Worm (Caenorhabditis elegans) whole organism, young adult: ENCODE data around the gene pqn-82.

Source experiments
- B0019.2 ChIP-seq: fragments of 200-800 bp; sonication (Bioruptor generic); conservative IDR thresholded peaks from 2 replicates; pipeline ENCODE4 v1.3.6; 2022; ENCODE audit warnings: missing genetic modification reagents, missing genetic modification characterization, missing compliant biosample characterization
- B0261.1 ChIP-seq: sonication (generic microtip); optimal IDR thresholded peaks from 2 replicates; lab custom pipeline; 2016; ENCODE audit warnings: mild to moderate bottlenecking, missing genetic modification characterization, moderate library complexity, missing compliant biosample characterization
- B0336.3 ChIP-seq: fragments of 200-800 bp; sonication (Bioruptor generic); IDR thresholded peaks from 2 replicates; pipeline ENCODE4 v1.3.6; 2022; ENCODE audit warnings: missing genetic modification characterization, missing compliant biosample characterization
- C17E4.6 ChIP-seq: fragments of 200-800 bp; sonication (Bioruptor generic); IDR thresholded peaks from 2 replicates; pipeline ENCODE4 v1.3.6; 2022; ENCODE audit warnings: missing genetic modification reagents, missing genetic modification characterization, missing compliant biosample characterization
- F22D6.2 ChIP-seq: sonication (generic microtip); optimal IDR thresholded peaks from 2 replicates; lab custom pipeline; 2016; ENCODE audit warnings: mild to moderate bottlenecking, missing genetic modification characterization, missing compliant biosample characterization
- F23B12.7 ChIP-seq: sonication (generic microtip); optimal IDR thresholded peaks from 2 replicates; lab custom pipeline; 2017; ENCODE audit warnings: missing genetic modification characterization, mild to moderate bottlenecking, missing compliant biosample characterization, antibody characterized with exemption, moderate library complexity; ENCODE audit not compliant: insufficient read depth
- F33H1.4 ChIP-seq: fragments of 200-800 bp; sonication (Bioruptor generic); IDR thresholded peaks from 2 replicates; pipeline ENCODE4 v1.3.6; 2022; ENCODE audit warnings: missing genetic modification reagents, missing genetic modification characterization, missing compliant biosample characterization
- F37B4.10 ChIP-seq: fragments of 200-800 bp; sonication (Bioruptor generic); IDR thresholded peaks from 2 replicates; pipeline ENCODE4 v1.3.6; 2022; ENCODE audit warnings: missing genetic modification characterization, missing compliant biosample characterization
- F49E8.2 ChIP-seq: sonication (generic microtip); optimal IDR thresholded peaks from 3 replicates; lab custom pipeline; 2017; ENCODE audit warnings: missing genetic modification characterization, mild to moderate bottlenecking, missing compliant biosample characterization, antibody characterized with exemption, moderate library complexity; ENCODE audit not compliant: insufficient read depth
- F52B5.7 ChIP-seq: sonication (generic microtip); optimal IDR thresholded peaks from 2 replicates; lab custom pipeline; 2016; ENCODE audit warnings: mild to moderate bottlenecking, missing genetic modification characterization, missing compliant biosample characterization
- K12H6.12 ChIP-seq: fragments of 200-800 bp; sonication (Bioruptor generic); optimal IDR thresholded peaks from 2 replicates; lab custom pipeline; 2018; ENCODE audit warnings: mild to moderate bottlenecking, missing genetic modification characterization, missing compliant biosample characterization
- Y53G8AR.9 ChIP-seq: fragments of 200-800 bp; sonication (Bioruptor generic); conservative IDR thresholded peaks from 2 replicates; pipeline ENCODE4 v1.3.6; 2022; ENCODE audit warnings: missing genetic modification reagents, missing genetic modification characterization, missing compliant biosample characterization
- ama-1 ChIP-seq, 3 experiments: fragments of 150-350 bp in 1 of 3; sonication (generic microtip) in 2 of 3; optimal IDR thresholded peaks; 2 replicates each; lab custom pipeline; 2014 to 2018; ENCODE audit warnings: missing biosample characterization in 2 of 3, missing genetic modification characterization in 2 of 3, missing genetic modification reagents in 2 of 3
- aptf-3 ChIP-seq: fragments of 200-800 bp; sonication (Bioruptor generic); IDR thresholded peaks from 2 replicates; pipeline ENCODE4 v1.3.6; 2022; ENCODE audit warnings: missing genetic modification characterization, missing compliant biosample characterization
- attf-3 ChIP-seq: fragments of 200-800 bp; sonication (Bioruptor generic); conservative IDR thresholded peaks from 2 replicates; pipeline ENCODE4 v1.3.6; 2022; ENCODE audit warnings: missing genetic modification reagents, missing genetic modification characterization, missing compliant biosample characterization
- cebp-1 ChIP-seq, 2 experiments: fragments of 200-800 bp in 1 of 2; sonication (Bioruptor generic) in 1 of 2; sonication (generic microtip) in 1 of 2; IDR thresholded peaks in 1 of 2; optimal IDR thresholded peaks in 1 of 2; 2 replicates each; pipeline versions ENCODE4 v1.3.6 to Lab custom; 2017 to 2022; ENCODE audit warnings: missing compliant biosample characterization in 2 of 2, missing genetic modification characterization in 2 of 2, mild to moderate bottlenecking in 1 of 2, missing genetic modification reagents in 1 of 2, moderate library complexity in 1 of 2
- cebp-2 ChIP-seq: fragments of 200-800 bp; sonication (Bioruptor generic); IDR thresholded peaks from 2 replicates; pipeline ENCODE4 v1.3.6; 2022; ENCODE audit warnings: missing genetic modification characterization, missing compliant biosample characterization
- ceh-100 ChIP-seq: fragments of 200-800 bp; sonication (Bioruptor generic); IDR thresholded peaks from 2 replicates; pipeline ENCODE4 v1.3.6; 2022; ENCODE audit warnings: missing genetic modification reagents, missing genetic modification characterization, missing compliant biosample characterization
- ceh-27 ChIP-seq: fragments of 200-800 bp; sonication (Bioruptor generic); optimal IDR thresholded peaks from 2 replicates; lab custom pipeline; 2018; ENCODE audit warnings: mild to moderate bottlenecking, missing genetic modification characterization, moderate library complexity, missing compliant biosample characterization
- ceh-40 ChIP-seq: fragments of 200-800 bp; sonication (Bioruptor generic); IDR thresholded peaks from 2 replicates; pipeline ENCODE4 v1.3.6; 2022; ENCODE audit warnings: missing genetic modification characterization, missing compliant biosample characterization
- ceh-91 ChIP-seq: fragments of 200-800 bp; sonication (Bioruptor generic); IDR thresholded peaks from 2 replicates; pipeline ENCODE4 v1.3.6; 2022; ENCODE audit warnings: missing genetic modification reagents, missing genetic modification characterization, missing compliant biosample characterization
- chd-7 ChIP-seq: sonication (generic microtip); optimal IDR thresholded peaks from 2 replicates; lab custom pipeline; 2016; ENCODE audit warnings: mild to moderate bottlenecking, missing genetic modification characterization, moderate library complexity, missing compliant biosample characterization
- dox-1 ChIP-seq: fragments of 200-800 bp; sonication (Bioruptor generic); IDR thresholded peaks from 2 replicates; pipeline ENCODE4 v1.3.6; 2022; ENCODE audit warnings: missing genetic modification reagents, missing genetic modification characterization, missing compliant biosample characterization
- dpl-1 ChIP-seq: fragments of 150-350 bp; optimal IDR thresholded peaks from 2 replicates; lab custom pipeline; 2014; ENCODE audit warnings: missing biosample characterization, missing genetic modification reagents, missing genetic modification characterization
- efl-1 ChIP-seq: fragments of 150-350 bp; optimal IDR thresholded peaks from 2 replicates; lab custom pipeline; 2014; ENCODE audit warnings: missing biosample characterization, missing genetic modification reagents, missing genetic modification characterization
- egl-18 ChIP-seq: fragments of 200-800 bp; sonication (Bioruptor generic); IDR thresholded peaks from 2 replicates; pipeline ENCODE4 v1.3.6; 2022; ENCODE audit warnings: missing genetic modification reagents, missing genetic modification characterization, missing compliant biosample characterization
- egrh-3 ChIP-seq: fragments of 200-800 bp; sonication (Bioruptor generic); IDR thresholded peaks from 2 replicates; pipeline ENCODE4 v1.3.6; 2022; ENCODE audit warnings: missing genetic modification reagents, missing genetic modification characterization, missing compliant biosample characterization
- gei-17 ChIP-seq: fragments of 200-800 bp; sonication (Bioruptor generic); optimal IDR thresholded peaks from 2 replicates; lab custom pipeline; 2018; ENCODE audit warnings: mild to moderate bottlenecking, missing genetic modification characterization, missing compliant biosample characterization
- lin-26 ChIP-seq: fragments of 200-800 bp; sonication (Bioruptor generic); IDR thresholded peaks from 2 replicates; pipeline ENCODE4 v1.3.6; 2022; ENCODE audit warnings: missing genetic modification reagents, missing genetic modification characterization, missing compliant biosample characterization
- lin-54 ChIP-seq: fragments of 200-800 bp; sonication (Bioruptor generic); optimal IDR thresholded peaks from 2 replicates; lab custom pipeline; 2018; ENCODE audit warnings: mild to moderate bottlenecking, missing genetic modification characterization, missing compliant biosample characterization
- lir-1 ChIP-seq: fragments of 200-800 bp; sonication (Bioruptor generic); conservative IDR thresholded peaks from 2 replicates; pipeline ENCODE4 v1.3.6; 2022; ENCODE audit warnings: missing genetic modification reagents, missing genetic modification characterization, missing compliant biosample characterization
- lsl-1 ChIP-seq: fragments of 200-800 bp; sonication (Bioruptor generic); optimal IDR thresholded peaks from 2 replicates; lab custom pipeline; 2018; ENCODE audit warnings: mild to moderate bottlenecking, missing genetic modification characterization, moderate library complexity, missing compliant biosample characterization
- madf-6 ChIP-seq: fragments of 200-800 bp; sonication (Bioruptor generic); IDR thresholded peaks from 2 replicates; pipeline ENCODE4 v1.3.6; 2022; ENCODE audit warnings: missing genetic modification reagents, missing genetic modification characterization, missing compliant biosample characterization
- madf-8 ChIP-seq: fragments of 200-800 bp; sonication (Bioruptor generic); conservative IDR thresholded peaks from 2 replicates; pipeline ENCODE4 v1.3.6; 2022; ENCODE audit warnings: missing genetic modification reagents, missing genetic modification characterization, missing compliant biosample characterization
- mcd-1 ChIP-seq: fragments of 200-800 bp; sonication (Bioruptor generic); IDR thresholded peaks from 2 replicates; pipeline ENCODE4 v1.3.6; 2022; ENCODE audit warnings: missing genetic modification reagents, missing genetic modification characterization, missing compliant biosample characterization
- mel-28 ChIP-seq: sonication (generic microtip); optimal IDR thresholded peaks from 2 replicates; lab custom pipeline; 2016; ENCODE audit warnings: borderline replicate concordance, mild to moderate bottlenecking, missing genetic modification characterization, missing compliant biosample characterization
- mxl-1 ChIP-seq: sonication (generic microtip); optimal IDR thresholded peaks from 2 replicates; lab custom pipeline; 2016; ENCODE audit warnings: missing genetic modification characterization, missing compliant biosample characterization
- nfya-1 ChIP-seq: sonication (generic microtip); optimal IDR thresholded peaks from 2 replicates; lab custom pipeline; 2017; ENCODE audit warnings: antibody characterized with exemption, missing compliant biosample characterization, missing genetic modification characterization, borderline replicate concordance; ENCODE audit not compliant: insufficient read depth
- nfya-2 ChIP-seq: fragments of 200-800 bp; sonication (Bioruptor generic); IDR thresholded peaks from 2 replicates; pipeline ENCODE4 v1.3.6; 2022; ENCODE audit warnings: missing genetic modification reagents, missing genetic modification characterization, missing compliant biosample characterization
- nfyb-1 ChIP-seq: fragments of 200-800 bp; sonication (Bioruptor generic); IDR thresholded peaks from 2 replicates; pipeline ENCODE4 v1.3.6; 2022; ENCODE audit warnings: missing genetic modification reagents, missing genetic modification characterization, missing compliant biosample characterization
- nhr-80 ChIP-seq: sonication (generic microtip); optimal IDR thresholded peaks from 2 replicates; lab custom pipeline; 2016; ENCODE audit warnings: missing genetic modification characterization, missing compliant biosample characterization
- pbrm-1 ChIP-seq: fragments of 200-800 bp; sonication (Bioruptor generic); IDR thresholded peaks from 2 replicates; pipeline ENCODE4 v1.3.6; 2022; ENCODE audit warnings: missing genetic modification reagents, missing genetic modification characterization, missing compliant biosample characterization
- sea-2 ChIP-seq: fragments of 200-800 bp; sonication (Bioruptor generic); IDR thresholded peaks from 2 replicates; pipeline ENCODE4 v1.3.6; 2022; ENCODE audit warnings: missing genetic modification characterization, missing compliant biosample characterization
- snpc-3.4 ChIP-seq: sonication (generic microtip); optimal IDR thresholded peaks from 2 replicates; lab custom pipeline; 2017; ENCODE audit warnings: missing genetic modification characterization, mild to moderate bottlenecking, missing compliant biosample characterization, antibody characterized with exemption, moderate library complexity, missing genotype, missing genetic modification reagents
- tbp1 ChIP-seq: fragments of 200-800 bp; sonication (Bioruptor generic); optimal IDR thresholded peaks from 2 replicates; lab custom pipeline; 2018; ENCODE audit warnings: mild to moderate bottlenecking, missing genetic modification characterization, missing compliant biosample characterization
- unc-130 ChIP-seq: sonication (generic microtip); optimal IDR thresholded peaks from 2 replicates; lab custom pipeline; 2016; ENCODE audit warnings: missing genetic modification reagents, missing genetic modification characterization, missing compliant biosample characterization
- unc-62 ChIP-seq: fragments of 150-350 bp; optimal IDR thresholded peaks from 2 replicates; lab custom pipeline; 2014; ENCODE audit warnings: missing biosample characterization, missing genetic modification reagents, missing genetic modification characterization
- xnd-1 ChIP-seq: sonication (generic microtip); optimal IDR thresholded peaks from 2 replicates; lab custom pipeline; 2016; ENCODE audit warnings: missing genotype, missing genetic modification reagents, missing genetic modification characterization, missing compliant biosample characterization

The pqn-82 gene

DNA sequence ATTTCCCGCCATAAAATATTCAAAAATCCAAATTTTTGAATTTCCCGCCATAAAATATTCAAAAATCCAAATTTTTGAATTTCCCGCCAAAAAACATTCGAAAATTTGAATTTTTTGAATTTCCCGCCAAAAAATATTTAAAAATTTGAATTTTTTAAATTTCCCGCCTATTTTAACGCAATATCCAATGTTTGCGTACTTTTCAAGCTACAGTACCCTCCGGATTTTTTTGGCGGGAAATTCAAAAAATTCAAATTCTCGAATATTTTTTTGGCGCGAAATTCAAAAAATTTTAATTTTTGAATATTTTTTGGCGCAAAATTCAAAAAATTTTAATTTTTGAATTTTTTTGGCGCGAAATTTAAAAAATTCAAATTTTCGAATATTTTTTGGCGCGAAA is 17.7 kb upstream of the pqn-82 start:
- no peak for TF ChIP-seq ceh-100
- TF ChIP-seq madf-6 (GFP tag; lab: Robert Waterston, UW) = peak; percentile 37; the same call in 1 of the 2 replicates
- peak; percentile 62 for TF ChIP-seq lsl-1 (GFP tag; lab: Kevin White, UChicago)
- TF ChIP-seq ama-1 (optimal IDR thresholded peaks at IDR 0.05; lab: Kevin White, UChicago) = no peak
- no peak for TF ChIP-seq ama-1 (GFP tag; optimal IDR thresholded peaks at IDR 0.05; lab: Kevin White, UChicago)
- TF ChIP-seq mel-28 (tag; lab: Kevin White, UChicago) = no peak
- TF ChIP-seq egl-18 (GFP tag; lab: Robert Waterston, UW) = no peak
- no peak for TF ChIP-seq F52B5.7
- peak; percentile 66 for TF ChIP-seq lin-54
- no peak for TF ChIP-seq F22D6.2 (tag; lab: Kevin White, UChicago)
- no peak for TF ChIP-seq cebp-1 (GFP tag; IDR thresholded peaks at IDR 0.05; lab: Robert Waterston, UW)
- no peak for TF ChIP-seq cebp-1 (tag; optimal IDR thresholded peaks at IDR 0.05; lab: Kevin White, UChicago)
- no peak for TF ChIP-seq gei-17 (GFP tag; lab: Kevin White, UChicago)
- no peak for TF ChIP-seq snpc-3.4
- TF ChIP-seq nfyb-1 (GFP tag; lab: Robert Waterston, UW) = no peak
- TF ChIP-seq nhr-80 (tag; lab: Kevin White, UChicago) = no peak
- no peak for TF ChIP-seq unc-62 (GFP tag; lab: Kevin White, UChicago)
- TF ChIP-seq tbp1 (GFP tag; lab: Kevin White, UChicago) = no peak
- TF ChIP-seq ceh-91 (GFP tag; lab: Robert Waterston, UW) = 0 out of 2 replicates have a peak, but pooled peaks have one; percentile 25
- TF ChIP-seq nfya-2 (GFP tag; lab: Robert Waterston, UW) = no peak
- TF ChIP-seq efl-1 (GFP tag; lab: Kevin White, UChicago) = peak; percentile 31
- TF ChIP-seq F33H1.4 (GFP tag; lab: Robert Waterston, UW) = 0 out of 2 replicates have a peak, but pooled peaks have one; percentile 22
- no peak for TF ChIP-seq B0336.3 (GFP tag; lab: Robert Waterston, UW)
- TF ChIP-seq aptf-3 (GFP tag; lab: Robert Waterston, UW) = no peak
- TF ChIP-seq dpl-1 (GFP tag; lab: Kevin White, UChicago) = peak; percentile 10
- TF ChIP-seq cebp-2 = no peak
- no peak for TF ChIP-seq chd-7
- no peak for TF ChIP-seq xnd-1 (tag; lab: Kevin White, UChicago)
- TF ChIP-seq madf-8 (GFP tag; lab: Robert Waterston, UW) = no peak
- no peak for TF ChIP-seq B0019.2 (GFP tag; lab: Robert Waterston, UW)
- TF ChIP-seq lir-1 (GFP tag; lab: Robert Waterston, UW) = no peak
- TF ChIP-seq attf-3 (GFP tag; lab: Robert Waterston, UW) = no peak
- no peak for TF ChIP-seq nfya-1 (tag; lab: Kevin White, UChicago)
- TF ChIP-seq dox-1 (GFP tag; lab: Robert Waterston, UW) = no peak
- no peak for TF ChIP-seq F49E8.2 (tag; lab: Kevin White, UChicago)

DNA sequence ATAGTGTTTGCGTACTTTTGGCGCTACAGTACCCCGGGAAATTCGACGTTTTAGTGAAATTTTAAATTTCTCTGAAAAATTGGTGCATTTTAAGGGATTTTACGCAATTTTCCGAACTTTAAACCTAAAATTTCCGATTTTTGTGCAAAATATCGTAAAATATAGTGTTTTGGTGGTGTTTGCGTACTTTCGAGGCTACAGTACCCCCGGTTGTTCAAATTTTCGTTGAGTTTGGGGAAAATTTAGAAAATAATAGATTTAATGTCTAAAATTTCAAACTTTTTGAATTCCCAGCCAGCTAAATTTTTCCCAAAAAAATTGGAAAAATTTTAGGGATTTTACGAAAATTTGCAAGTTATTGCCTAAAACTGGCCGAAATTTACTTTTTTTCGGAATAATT is 16.4 kb upstream of the pqn-82 start:
- TF ChIP-seq ceh-40 (GFP tag; lab: Robert Waterston, UW) (no peak), mcd-1 (GFP tag; lab: Robert Waterston, UW) (no peak), unc-130 (GFP tag; lab: Kevin White, UChicago) (no peak), Y53G8AR.9 (GFP tag; lab: Robert Waterston, UW) (no peak), ceh-27 (no peak), ama-1 (optimal IDR thresholded peaks at IDR 0.05; lab: Kevin White, UChicago) (no peak), ama-1 (GFP tag; optimal IDR thresholded peaks at IDR 0.05; lab: Kevin White, UChicago) (no peak), K12H6.12 (tag; lab: Kevin White, UChicago) (no peak), F37B4.10 (GFP tag; lab: Robert Waterston, UW) (no peak), pbrm-1 (GFP tag; lab: Robert Waterston, UW) (no peak), mxl-1 (tag; lab: Kevin White, UChicago) (no peak), C17E4.6 (GFP tag; lab: Robert Waterston, UW) (no peak), B0261.1 (no peak), F22D6.2 (tag; lab: Kevin White, UChicago) (no peak), sea-2 (GFP tag; lab: Robert Waterston, UW) (no peak), egrh-3 (GFP tag; lab: Robert Waterston, UW) (no peak), F33H1.4 (GFP tag; lab: Robert Waterston, UW) (no peak), F23B12.7 (tag; lab: Kevin White, UChicago) (no peak), lin-26 (no peak)
